Worm (Caenorhabditis elegans): ENCODE results near the gene Y46E12A.3.

DNA sequence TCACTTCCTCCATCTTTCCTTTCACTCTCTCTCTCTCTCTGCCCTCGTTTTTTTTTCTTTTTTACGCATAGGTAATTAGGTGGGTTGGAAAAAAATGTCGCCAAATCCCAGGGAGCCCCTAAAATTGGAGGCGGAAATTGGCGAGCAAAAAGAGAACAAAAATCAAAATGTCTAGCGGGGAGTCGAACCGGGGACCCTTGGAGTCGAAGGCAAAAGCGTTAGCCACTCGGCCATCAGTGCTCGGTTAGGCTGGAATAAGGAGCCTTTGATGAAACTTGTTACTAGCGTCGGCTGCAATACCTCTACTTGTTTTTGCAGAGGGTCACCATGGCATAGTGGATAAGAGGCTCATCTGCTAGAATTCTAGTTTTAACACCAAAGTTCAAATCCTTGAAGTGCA is 11.7 kb downstream of the Y46E12A.3 start:
- no peak for TF ChIP-seq mep-1 (tag; optimal IDR thresholded peaks at IDR 0.05)
- TF ChIP-seq nhr-28 (tag; optimal IDR thresholded peaks at IDR 0.05), result no peak
- no peak for TF ChIP-seq bed-3 (GFP tag; optimal IDR thresholded peaks at IDR 0.05)
- no peak for TF ChIP-seq sem-2 (GFP tag; optimal IDR thresholded peaks at IDR 0.05)
- TF ChIP-seq ztf-11 (tag; optimal IDR thresholded peaks at IDR 0.05), result no peak
- no peak for TF ChIP-seq nhr-237 (tag; optimal IDR thresholded peaks at IDR 0.05)
- no peak for TF ChIP-seq nhr-12 (tag; optimal IDR thresholded peaks at IDR 0.05)
- TF ChIP-seq ces-1 (GFP tag; optimal IDR thresholded peaks at IDR 0.05), result no peak
- no peak for TF ChIP-seq snpc-4 (tag; optimal IDR thresholded peaks at IDR 0.05)
- TF ChIP-seq pha-4 (tag; optimal IDR thresholded peaks at IDR 0.05), result no peak
- TF ChIP-seq elt-3 (tag; optimal IDR thresholded peaks at IDR 0.05), result no peak
- no peak for TF ChIP-seq lin-13 (tag; optimal IDR thresholded peaks at IDR 0.05)
- TF ChIP-seq lsy-2 (tag; optimal IDR thresholded peaks at IDR 0.05), result no peak
- no peak for TF ChIP-seq unc-62 (GFP tag; optimal IDR thresholded peaks at IDR 0.05)

All from whole organism, mixed stage, embryonic.